Fruit fly (Drosophila melanogaster): Measurements from ENCODE around the gene CG15262.

dm6 chr2L:15264483-15264987 lies 33.1 kb upstream of the CG15262 start, which contains the start of gene yuri:
- no peak for TF ChIP-seq CG7045 (GFP tag; optimal IDR thresholded peaks at IDR 0.05)
- TF ChIP-seq CG5204 (GFP tag; optimal IDR thresholded peaks at IDR 0.05), result no peak
- peak; percentile 33 for TF ChIP-seq CG1620 (GFP tag; optimal IDR thresholded peaks at IDR 0.05)
- peak; percentile 38 for TF ChIP-seq pad (GFP tag; optimal IDR thresholded peaks at IDR 0.05)
- TF ChIP-seq cnc (optimal IDR thresholded peaks at IDR 0.05), result peak in 1 of 2 experiments; percentile 5
- TF ChIP-seq tj (GFP tag; optimal IDR thresholded peaks at IDR 0.05), result peak; percentile 78
- peak; percentile 73 for TF ChIP-seq cic (GFP tag; optimal IDR thresholded peaks at IDR 0.05)
- peak; percentile 72 for TF ChIP-seq Mnt (GFP tag; optimal IDR thresholded peaks at IDR 0.05)
- TF ChIP-seq CG12768 (GFP tag; optimal IDR thresholded peaks at IDR 0.05), result peak; percentile 50
